Fruit fly (Drosophila melanogaster) whole organism, embryonic: ENCODE data around the gene ckd.

Source experiments
- Asciz ChIP-seq: fragments of 200-800 bp; sonication (Bioruptor generic); optimal IDR thresholded peaks from 2 replicates; lab custom pipeline; 2017; ENCODE audit warnings: missing biosample characterization, mild to moderate bottlenecking, missing genetic modification characterization, missing genetic modification reagents
- Awh ChIP-seq: fragments of 200-800 bp; sonication (Bioruptor generic); IDR thresholded peaks from 2 replicates; pipeline ENCODE4, ENCODE4 v1.3.6; 2022; ENCODE audit warnings: missing biosample characterization, missing genetic modification characterization
- B-H2 ChIP-seq: fragments of 200-800 bp; sonication (Bioruptor generic); optimal IDR thresholded peaks from 2 replicates; lab custom pipeline; 2018; ENCODE audit warnings: missing biosample characterization, mild to moderate bottlenecking, missing genetic modification characterization
- Bgb ChIP-seq: fragments of 200-800 bp; sonication (Bioruptor generic); IDR thresholded peaks from 2 replicates; pipeline ENCODE4 v1.3.6; 2022; ENCODE audit warnings: missing biosample characterization, missing genetic modification characterization; ENCODE audit not compliant: partially characterized antibody
- Blimp-1 ChIP-seq: fragments of 200-800 bp; sonication (Bioruptor generic); optimal IDR thresholded peaks from 3 replicates; lab custom pipeline; 2018; ENCODE audit warnings: missing biosample characterization, missing genetic modification characterization, mild to moderate bottlenecking, moderate library complexity, missing genetic modification reagents
- CG12219 ChIP-seq: fragments of 200-800 bp; sonication (Bioruptor generic); optimal IDR thresholded peaks from 3 replicates; lab custom pipeline; 2018; ENCODE audit warnings: missing biosample characterization, mild to moderate bottlenecking, missing genetic modification characterization
- CG14710 ChIP-seq: fragments of 200-800 bp; sonication (Bioruptor generic); optimal IDR thresholded peaks from 3 replicates; lab custom pipeline; 2019; ENCODE audit warnings: missing biosample characterization, mild to moderate bottlenecking, missing genetic modification characterization, moderate library complexity
- CG15601 ChIP-seq: fragments of 200-800 bp; sonication (Bioruptor generic); optimal IDR thresholded peaks from 3 replicates; lab custom pipeline; 2019; ENCODE audit warnings: missing biosample characterization, mild to moderate bottlenecking, missing genetic modification characterization, moderate library complexity
- CG16813 ChIP-seq: fragments of 200-800 bp; sonication (Bioruptor generic); IDR thresholded peaks from 3 replicates; pipeline ENCODE4 v1.3.6; 2022; ENCODE audit warnings: missing biosample characterization, missing genetic modification characterization; ENCODE audit not compliant: partially characterized antibody
- CG17568 ChIP-seq: fragments of 200-800 bp; sonication (Bioruptor generic); optimal IDR thresholded peaks from 2 replicates; lab custom pipeline; 2018; ENCODE audit warnings: missing biosample characterization, mild to moderate bottlenecking, missing genetic modification characterization, moderate library complexity
- CG17612 ChIP-seq: fragments of 200-800 bp; sonication (Bioruptor generic); IDR thresholded peaks from 2 replicates; pipeline ENCODE4 v1.3.6; 2022; ENCODE audit warnings: missing biosample characterization, missing genetic modification characterization
- CG18619 ChIP-seq: fragments of 200-800 bp; sonication (Bioruptor generic); optimal IDR thresholded peaks from 3 replicates; lab custom pipeline; 2017; ENCODE audit warnings: missing biosample characterization, mild to moderate bottlenecking, missing genetic modification characterization
- CG2678 ChIP-seq: fragments of 200-800 bp; sonication (Bioruptor generic); optimal IDR thresholded peaks from 3 replicates; lab custom pipeline; 2019; ENCODE audit warnings: missing biosample characterization, mild to moderate bottlenecking, missing genetic modification characterization, moderate library complexity
- CG31365 ChIP-seq: fragments of 200-800 bp; sonication (Bioruptor generic); optimal IDR thresholded peaks from 2 replicates; lab custom pipeline; 2018; ENCODE audit warnings: missing biosample characterization, mild to moderate bottlenecking, missing genetic modification characterization
- CG31441 ChIP-seq: fragments of 200-800 bp; sonication (Bioruptor generic); IDR thresholded peaks from 2 replicates; pipeline ENCODE4 v1.3.6; 2022; ENCODE audit warnings: missing biosample characterization, missing genetic modification characterization
- CG32532 ChIP-seq: fragments of 200-800 bp; sonication (Bioruptor generic); IDR thresholded peaks from 2 replicates; pipeline ENCODE4 v1.3.6; 2022; ENCODE audit warnings: missing biosample characterization, missing genetic modification characterization
- CG3838 ChIP-seq: fragments of 200-800 bp; sonication (Bioruptor generic); optimal IDR thresholded peaks from 3 replicates; lab custom pipeline; 2016; ENCODE audit warnings: missing biosample characterization, missing genetic modification characterization
- CG4404 ChIP-seq: fragments of 200-800 bp; sonication (Bioruptor generic); IDR thresholded peaks from 2 replicates; pipeline ENCODE4 v1.3.6; 2022; ENCODE audit warnings: missing biosample characterization, missing genetic modification characterization
- CG4424 ChIP-seq: fragments of 200-800 bp; sonication (Bioruptor generic); optimal IDR thresholded peaks from 3 replicates; lab custom pipeline; 2016; ENCODE audit warnings: missing biosample characterization, missing genetic modification characterization
- CG5180 ChIP-seq: fragments of 200-800 bp; sonication (Bioruptor generic); optimal IDR thresholded peaks from 3 replicates; lab custom pipeline; 2017; ENCODE audit warnings: missing biosample characterization, missing genetic modification characterization, mild to moderate bottlenecking, moderate library complexity, missing genetic modification reagents
- CG6254 ChIP-seq: fragments of 200-800 bp; sonication (Bioruptor generic); optimal IDR thresholded peaks from 3 replicates; lab custom pipeline; 2017; ENCODE audit warnings: mild to moderate bottlenecking, missing biosample characterization, missing genetic modification reagents, missing genetic modification characterization
- CG6272 ChIP-seq: fragments of 200-800 bp; sonication (Bioruptor generic); IDR thresholded peaks from 2 replicates; pipeline ENCODE4 v1.3.6; 2022; ENCODE audit warnings: missing biosample characterization, missing genetic modification characterization
- CG6683 ChIP-seq: fragments of 200-800 bp; sonication (Bioruptor generic); optimal IDR thresholded peaks from 2 replicates; lab custom pipeline; 2017; ENCODE audit warnings: missing biosample characterization, mild to moderate bottlenecking, missing genetic modification characterization, missing genetic modification reagents
- CG6813 ChIP-seq: fragments of 200-800 bp; sonication (Bioruptor generic); optimal IDR thresholded peaks from 2 replicates; lab custom pipeline; 2017; ENCODE audit warnings: missing biosample characterization, missing genetic modification characterization, mild to moderate bottlenecking, moderate library complexity, missing genetic modification reagents
- CG7271 ChIP-seq: fragments of 200-800 bp; sonication (Bioruptor generic); optimal IDR thresholded peaks from 2 replicates; lab custom pipeline; 2018; ENCODE audit warnings: missing biosample characterization, mild to moderate bottlenecking, missing genetic modification characterization, moderate library complexity
- CG7357 ChIP-seq: fragments of 200-800 bp; sonication (Bioruptor generic); IDR thresholded peaks from 3 replicates; pipeline ENCODE4 v1.3.6; 2022; ENCODE audit warnings: missing biosample characterization, missing genetic modification characterization
- CG7372 ChIP-seq: fragments of 200-800 bp; sonication (Bioruptor generic); IDR thresholded peaks from 2 replicates; pipeline ENCODE4 v1.3.6; 2022; ENCODE audit warnings: missing biosample characterization, missing genetic modification characterization
- CG7963 ChIP-seq: fragments of 200-800 bp; sonication (Bioruptor generic); IDR thresholded peaks from 3 replicates; pipeline ENCODE4 v1.3.6; 2022; ENCODE audit warnings: missing biosample characterization, missing genetic modification characterization; ENCODE audit not compliant: partially characterized antibody
- Dbx ChIP-seq: fragments of 200-800 bp; sonication (Bioruptor generic); IDR thresholded peaks from 3 replicates; pipeline ENCODE4 v1.3.6; 2022; ENCODE audit warnings: missing biosample characterization, missing genetic modification characterization
- HHEX ChIP-seq: fragments of 200-800 bp; sonication (Bioruptor generic); optimal IDR thresholded peaks from 3 replicates; lab custom pipeline; 2017; ENCODE audit warnings: missing biosample characterization, mild to moderate bottlenecking, missing genetic modification characterization, missing genetic modification reagents
- HmgD ChIP-seq: fragments of 200-800 bp; sonication (Bioruptor generic); optimal IDR thresholded peaks from 3 replicates; lab custom pipeline; 2016; ENCODE audit warnings: missing biosample characterization, missing genetic modification characterization
- Sry-β ChIP-seq: fragments of 200-800 bp; sonication (Bioruptor generic); optimal IDR thresholded peaks from 2 replicates; lab custom pipeline; 2018; ENCODE audit warnings: missing biosample characterization, mild to moderate bottlenecking, missing genetic modification characterization, moderate library complexity
- Stat92E ChIP-seq, 3 experiments: fragments of >200 bp in 2 of 3; fragments of 200-800 bp in 1 of 3; sonication (Bioruptor generic) in 1 of 3; optimal IDR thresholded peaks; 2 replicates each; lab custom pipeline; 2017 to 2019; ENCODE audit warnings: missing biosample characterization in 3 of 3, missing genetic modification characterization in 3 of 3, mild to moderate bottlenecking in 1 of 3, moderate library complexity in 1 of 3
- Tbp ChIP-seq: fragments of >200 bp; optimal IDR thresholded peaks from 2 replicates; lab custom pipeline; 2018; ENCODE audit warnings: missing biosample characterization, missing genetic modification characterization
- Trl ChIP-seq, 3 experiments: fragments of >200 bp in 2 of 3; fragments of 200-800 bp in 1 of 3; sonication (Bioruptor generic) in 1 of 3; optimal IDR thresholded peaks; 2 replicates in 1 of 3; 3 replicates in 2 of 3; lab custom pipeline; 2016 to 2017; ENCODE audit warnings: missing biosample characterization in 1 of 3, missing genetic modification characterization in 1 of 3
- Xrp1 ChIP-seq: fragments of 200-800 bp; sonication (Bioruptor generic); IDR thresholded peaks from 2 replicates; pipeline ENCODE4 v1.3.6; 2022; ENCODE audit warnings: missing biosample characterization, missing genetic modification characterization
- bowl ChIP-seq: fragments of 200-800 bp; sonication (Bioruptor generic); IDR thresholded peaks from 2 replicates; pipeline ENCODE4 v1.3.6; 2022; ENCODE audit warnings: missing biosample characterization, missing genetic modification characterization
- caup ChIP-seq: fragments of 200-800 bp; sonication (Bioruptor generic); optimal IDR thresholded peaks from 3 replicates; lab custom pipeline; 2017; ENCODE audit warnings: missing biosample characterization, mild to moderate bottlenecking, missing genetic modification characterization, moderate library complexity; ENCODE audit not compliant: severe bottlenecking
- cg ChIP-seq: fragments of 200-800 bp; sonication (Bioruptor generic); optimal IDR thresholded peaks from 3 replicates; lab custom pipeline; 2019; ENCODE audit warnings: missing biosample characterization, mild to moderate bottlenecking, missing genetic modification characterization, moderate library complexity
- ewg ChIP-seq: fragments of 200-800 bp; sonication (Bioruptor generic); optimal IDR thresholded peaks from 3 replicates; lab custom pipeline; 2017; ENCODE audit warnings: mild to moderate bottlenecking, missing biosample characterization, missing genetic modification reagents, missing genetic modification characterization
- eyg ChIP-seq: fragments of 200-800 bp; sonication (Bioruptor generic); optimal IDR thresholded peaks from 3 replicates; lab custom pipeline; 2016; ENCODE audit warnings: missing biosample characterization, missing genetic modification characterization
- gcm2 ChIP-seq: fragments of 200-800 bp; sonication (Bioruptor generic); optimal IDR thresholded peaks from 2 replicates; lab custom pipeline; 2016; ENCODE audit warnings: missing biosample characterization, missing genetic modification characterization
- gem ChIP-seq: fragments of 200-800 bp; sonication (Bioruptor generic); optimal IDR thresholded peaks from 2 replicates; lab custom pipeline; 2019; ENCODE audit warnings: missing biosample characterization, mild to moderate bottlenecking, missing genetic modification characterization, moderate library complexity
- lbe ChIP-seq: fragments of 200-800 bp; sonication (Bioruptor generic); optimal IDR thresholded peaks from 2 replicates; lab custom pipeline; 2016; ENCODE audit warnings: missing biosample characterization, mild to moderate bottlenecking, missing genetic modification characterization
- lola ChIP-seq, 3 experiments: fragments of >200 bp in 2 of 3; fragments of 200-800 bp in 1 of 3; sonication (Bioruptor generic) in 1 of 3; optimal IDR thresholded peaks; 2 replicates each; lab custom pipeline; 2017 to 2019; ENCODE audit warnings: missing biosample characterization in 3 of 3, missing genetic modification characterization in 3 of 3, mild to moderate bottlenecking in 1 of 3, moderate library complexity in 1 of 3
- mam ChIP-seq: fragments of 200-800 bp; sonication (Bioruptor generic); optimal IDR thresholded peaks from 3 replicates; lab custom pipeline; 2016; ENCODE audit warnings: missing biosample characterization, missing genetic modification characterization
- mirr ChIP-seq: fragments of 200-800 bp; sonication (Bioruptor generic); optimal IDR thresholded peaks from 3 replicates; lab custom pipeline; 2018; ENCODE audit warnings: missing biosample characterization, mild to moderate bottlenecking, missing genetic modification characterization
- pita ChIP-seq: fragments of 200-800 bp; sonication (Bioruptor generic); optimal IDR thresholded peaks from 2 replicates; lab custom pipeline; 2017; ENCODE audit warnings: missing biosample characterization, mild to moderate bottlenecking, missing genetic modification characterization
- sim ChIP-seq: fragments of 200-800 bp; sonication (Bioruptor generic); IDR thresholded peaks from 2 replicates; pipeline ENCODE4 v1.3.6; 2022; ENCODE audit warnings: missing biosample characterization, missing genetic modification characterization
- unpg ChIP-seq: fragments of 200-800 bp; sonication (Bioruptor generic); optimal IDR thresholded peaks from 3 replicates; lab custom pipeline; 2018; ENCODE audit warnings: missing biosample characterization, mild to moderate bottlenecking, missing genetic modification characterization, moderate library complexity

Gene ckd

DNA sequence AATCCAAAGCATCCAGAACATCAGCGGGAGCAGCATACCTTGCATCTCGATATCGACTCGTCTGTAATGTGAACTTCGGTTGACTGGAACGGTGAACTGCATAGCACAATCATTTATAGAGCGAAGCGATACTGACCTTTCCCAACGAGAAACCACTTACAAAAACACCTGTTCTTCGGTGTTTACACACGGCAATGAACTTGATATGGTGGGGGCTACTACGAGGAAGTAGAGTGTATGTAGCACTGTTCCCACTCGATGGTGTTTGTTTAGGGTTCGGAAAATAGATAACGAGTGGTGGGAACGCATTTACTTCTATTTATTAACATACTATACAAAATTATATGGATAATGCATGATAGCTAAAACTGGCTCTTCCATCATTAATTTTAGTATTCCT is 48.8 kb upstream of the ckd start, which contains the start of the genes CG32269 and CG32270:
CG32269 (minus strand) TSS at position 91 of the 400 bp plus-strand sequence.
CG32270 (minus strand) TSS at position 91 of the 400 bp plus-strand sequence.
- TF ChIP-seq CG15601 (no peak), CG7372 (no peak), mirr (GFP tag; lab: Kevin White, UChicago) (peak; percentile 66), CG14710 (tag; lab: Kevin White, UChicago) (no peak), Sry-β (GFP tag; lab: Kevin White, UChicago) (no peak), Tbp (no peak), gcm2 (GFP tag; lab: Kevin White, UChicago) (no peak), Trl (optimal IDR thresholded peaks at IDR 0.05; lab: Kevin White, UChicago) (no peak), Trl (GFP tag; optimal IDR thresholded peaks at IDR 0.05; lab: Kevin White, UChicago) (peak; percentile 0), ewg (GFP tag; lab: Kevin White, UChicago) (no peak), CG4424 (GFP tag; lab: Kevin White, UChicago) (no peak), CG6272 (GFP tag; lab: Robert Waterston, UW) (no peak), CG4404 (GFP tag; lab: Robert Waterston, UW) (no peak), gem (tag; lab: Kevin White, UChicago) (no peak), CG12219 (GFP tag; lab: Kevin White, UChicago) (no peak), cg (no peak), CG18619 (GFP tag; lab: Kevin White, UChicago) (peak; percentile 3), HmgD (GFP tag; lab: Kevin White, UChicago) (no peak), lbe (GFP tag; lab: Kevin White, UChicago) (no peak), Blimp-1 (GFP tag; lab: Kevin White, UChicago) (no peak), Dbx (no peak), bowl (GFP tag; lab: Robert Waterston, UW) (no peak), caup (peak; percentile 11), Awh (GFP tag; lab: Robert Waterston, UW) (no peak), unpg (GFP tag; lab: Kevin White, UChicago) (no peak), CG6254 (GFP tag; lab: Kevin White, UChicago) (no peak), CG3838 (GFP tag; lab: Kevin White, UChicago) (no peak), CG6683 (no peak), CG32532 (GFP tag; lab: Robert Waterston, UW) (no peak), CG17612 (no peak), CG2678 (tag; lab: Kevin White, UChicago) (no peak), B-H2 (GFP tag; lab: Kevin White, UChicago) (no peak), CG16813 (no peak), CG31441 (GFP tag; lab: Robert Waterston, UW) (no peak), lola (GFP tag; optimal IDR thresholded peaks at IDR 0.05; lab: Kevin White, UChicago) (no peak), Asciz (GFP tag; lab: Kevin White, UChicago) (no peak), mam (GFP tag; lab: Kevin White, UChicago) (no peak), CG17568 (GFP tag; lab: Kevin White, UChicago) (no peak), Stat92E (GFP tag; optimal IDR thresholded peaks at IDR 0.05; lab: Kevin White, UChicago) (no peak), CG6813 (GFP tag; lab: Kevin White, UChicago) (peak; percentile 18), CG7271 (tag; lab: Kevin White, UChicago) (no peak), pita (GFP tag; lab: Kevin White, UChicago) (no peak), HHEX (GFP tag; lab: Kevin White, UChicago) (no peak), sim (GFP tag; lab: Robert Waterston, UW) (no peak), CG5180 (GFP tag; lab: Kevin White, UChicago) (no peak), Xrp1 (GFP tag; lab: Robert Waterston, UW) (no peak), CG7963 (GFP tag; lab: Robert Waterston, UW) (no peak), CG7357 (no peak), Bgb (GFP tag; lab: Robert Waterston, UW) (no peak), CG31365 (tag; lab: Kevin White, UChicago) (no peak), eyg (GFP tag; lab: Kevin White, UChicago) (no peak)
